Worm (Caenorhabditis elegans) whole organism, L3 larva: ENCODE results near the gene faah-2.

Source experiments
- ZK546.5 ChIP-seq: sonication (generic microtip); optimal IDR thresholded peaks from 2 replicates; lab custom pipeline; 2017; ENCODE audit warnings: missing biosample characterization, missing genetic modification characterization
- ceh-28 ChIP-seq: fragments of 150-350 bp; optimal IDR thresholded peaks from 2 replicates; lab custom pipeline; 2014; ENCODE audit warnings: missing biosample characterization, missing genetic modification reagents, missing genetic modification characterization
- egl-5 ChIP-seq: fragments of 150-350 bp; optimal IDR thresholded peaks from 2 replicates; lab custom pipeline; 2017; ENCODE audit warnings: missing biosample characterization, missing genetic modification reagents, missing genetic modification characterization, inconsistent platforms
- nhr-25 ChIP-seq: sonication (generic microtip); optimal IDR thresholded peaks from 2 replicates; lab custom pipeline; 2017; ENCODE audit warnings: missing biosample characterization, missing genetic modification characterization
- skn-1 ChIP-seq: fragments of 150-350 bp; optimal IDR thresholded peaks from 2 replicates; lab custom pipeline; 2014; ENCODE audit warnings: missing biosample characterization, missing genetic modification characterization
- ztf-11 ChIP-seq: fragments of 150-350 bp; optimal IDR thresholded peaks from 2 replicates; lab custom pipeline; 2014; ENCODE audit warnings: missing biosample characterization, missing genetic modification characterization

ce11 chrIV:8201133-8201532, 48.9 kb downstream of the faah-2 start, which contains the start of gene glrx-22:
- TF ChIP-seq ztf-11 (tag; lab: Kevin White, UChicago) = no peak
- no peak for TF ChIP-seq ZK546.5 (tag; lab: Kevin White, UChicago)
- TF ChIP-seq nhr-25 (tag; lab: Kevin White, UChicago) = no peak
- no peak for TF ChIP-seq egl-5 (tag; lab: Kevin White, UChicago)
- no peak for TF ChIP-seq skn-1
- no peak for TF ChIP-seq ceh-28 (tag; lab: Kevin White, UChicago)
